Worm (Caenorhabditis elegans) whole organism, L1 larva: ENCODE data around the gene F54D5.15.
A peak's percentile ranks its signal among the peaks of the same experiment; 100 is the strongest.

ENCODE experiments used
- C04F5.9 ChIP-seq: sonication (generic microtip); optimal IDR thresholded peaks from 2 replicates; lab custom pipeline; 2016; ENCODE audit warnings: missing genetic modification characterization, missing compliant biosample characterization
- C16A3.4 ChIP-seq: fragments of 150-350 bp; optimal IDR thresholded peaks from 2 replicates; lab custom pipeline; 2014; ENCODE audit warnings: missing biosample characterization, missing genetic modification characterization
- C34B4.2 ChIP-seq: sonication (generic microtip); optimal IDR thresholded peaks from 2 replicates; lab custom pipeline; 2017; ENCODE audit warnings: mild to moderate bottlenecking, missing genetic modification characterization, missing compliant biosample characterization
- F16B12.6 ChIP-seq: fragments of 150-350 bp; optimal IDR thresholded peaks from 2 replicates; lab custom pipeline; 2014; ENCODE audit warnings: missing biosample characterization, missing genetic modification characterization
- aha-1 ChIP-seq: fragments of 150-350 bp; optimal IDR thresholded peaks from 2 replicates; lab custom pipeline; 2014; ENCODE audit warnings: missing biosample characterization, missing genetic modification characterization
- alr-1 ChIP-seq: fragments of 200-800 bp; sonication (Bioruptor generic); optimal IDR thresholded peaks from 2 replicates; lab custom pipeline; 2018; ENCODE audit warnings: borderline replicate concordance, mild to moderate bottlenecking, missing genetic modification characterization, missing compliant biosample characterization
- ama-1 ChIP-seq: fragments of 150-350 bp; optimal IDR thresholded peaks from 2 replicates; lab custom pipeline; 2014
- ceh-8 ChIP-seq: fragments of 200-800 bp; sonication (Bioruptor generic); optimal IDR thresholded peaks from 2 replicates; lab custom pipeline; 2018; ENCODE audit warnings: mild to moderate bottlenecking, missing genetic modification characterization, moderate library complexity, missing compliant biosample characterization
- ceh-82 ChIP-seq, 3 experiments: fragments of 150-350 bp in 1 of 3; sonication (generic microtip) in 2 of 3; optimal IDR thresholded peaks; 2 replicates each; lab custom pipeline; 2014 to 2017; ENCODE audit warnings: missing biosample characterization in 3 of 3, missing genetic modification characterization in 3 of 3
- ceh-90 ChIP-seq: sonication (generic microtip); optimal IDR thresholded peaks from 2 replicates; lab custom pipeline; 2016; ENCODE audit warnings: missing genetic modification characterization, missing compliant biosample characterization
- ces-1 ChIP-seq: fragments of 150-350 bp; optimal IDR thresholded peaks from 2 replicates; lab custom pipeline; 2014; ENCODE audit warnings: missing biosample characterization, missing genetic modification reagents, missing genetic modification characterization
- dpl-1 ChIP-seq, 3 experiments: fragments of 150-350 bp in 2 of 3; sonication (generic microtip) in 1 of 3; optimal IDR thresholded peaks; 2 replicates each; lab custom pipeline; 2014 to 2017; ENCODE audit warnings: missing biosample characterization in 3 of 3, missing genetic modification characterization in 3 of 3, missing genetic modification reagents in 3 of 3
- efl-1 ChIP-seq, 4 experiments: fragments of 150-350 bp; optimal IDR thresholded peaks in 3 of 4; peaks in 1 of 4; 1 replicate in 1 of 4; 2 replicates in 3 of 4; lab custom pipeline; 2014; ENCODE audit warnings: missing biosample characterization in 2 of 4, missing genetic modification characterization in 2 of 4, missing genetic modification reagents in 2 of 4
- egl-13 ChIP-seq: sonication (generic microtip); optimal IDR thresholded peaks from 2 replicates; lab custom pipeline; 2016; ENCODE audit warnings: missing genotype, missing genetic modification reagents, missing genetic modification characterization, missing compliant biosample characterization
- egl-27 ChIP-seq, 2 experiments: fragments of 150-350 bp in 1 of 2; sonication (generic microtip); optimal IDR thresholded peaks; 3 replicates each; lab custom pipeline; 2017 to 2018; ENCODE audit warnings: missing biosample characterization in 2 of 2, missing genetic modification characterization in 2 of 2, missing genetic modification reagents in 2 of 2
- elt-2 ChIP-seq: sonication (generic microtip); optimal IDR thresholded peaks from 2 replicates; lab custom pipeline; 2016; ENCODE audit warnings: missing genetic modification characterization, mild to moderate bottlenecking, inconsistent platforms, missing compliant biosample characterization, missing genetic modification reagents
- elt-3 ChIP-seq, 6 experiments: fragments of 150-350 bp in 1 of 6; sonication (generic microtip); optimal IDR thresholded peaks; 2 replicates each; lab custom pipeline; 2017 to 2018; ENCODE audit warnings: missing biosample characterization in 6 of 6, missing genetic modification characterization in 6 of 6, inconsistent platforms in 1 of 6
- ets-5 ChIP-seq: fragments of 200-800 bp; sonication (Bioruptor generic); IDR thresholded peaks from 2 replicates; pipeline ENCODE4 v1.3.6; 2022; ENCODE audit warnings: missing genetic modification characterization, missing compliant biosample characterization
- fkh-8 ChIP-seq: sonication (generic microtip); optimal IDR thresholded peaks from 2 replicates; lab custom pipeline; 2016; ENCODE audit warnings: mild to moderate bottlenecking, missing genetic modification characterization, missing compliant biosample characterization
- fos-1 ChIP-seq: fragments of 150-350 bp; optimal IDR thresholded peaks from 2 replicates; lab custom pipeline; 2014; ENCODE audit warnings: missing biosample characterization, missing genetic modification characterization
- grh-1 ChIP-seq: fragments of 200-800 bp; sonication (Bioruptor generic); IDR thresholded peaks from 2 replicates; pipeline ENCODE4 v1.3.6; 2022; ENCODE audit warnings: missing genetic modification reagents, missing genetic modification characterization, missing compliant biosample characterization
- hlh-4 ChIP-seq: sonication (generic microtip); optimal IDR thresholded peaks from 2 replicates; lab custom pipeline; 2016; ENCODE audit warnings: mild to moderate bottlenecking, missing genetic modification characterization, missing compliant biosample characterization
- irx-1 ChIP-seq: sonication (generic microtip); optimal IDR thresholded peaks from 2 replicates; lab custom pipeline; 2016; ENCODE audit warnings: missing genetic modification characterization, missing compliant biosample characterization
- lin-15B ChIP-seq: fragments of 150-350 bp; sonication (generic microtip); optimal IDR thresholded peaks from 3 replicates; lab custom pipeline; 2014; ENCODE audit warnings: missing biosample characterization, missing genetic modification characterization
- lin-35 ChIP-seq, 2 experiments: fragments of 150-350 bp; optimal IDR thresholded peaks; 2 replicates each; lab custom pipeline; 2014; ENCODE audit warnings: missing biosample characterization in 2 of 2, missing genetic modification characterization in 2 of 2, missing genetic modification reagents in 2 of 2
- mab-9 ChIP-seq: fragments of 200-800 bp; sonication (Bioruptor generic); IDR thresholded peaks from 2 replicates; pipeline ENCODE4 v1.3.6; 2022; ENCODE audit warnings: missing genetic modification reagents, missing genetic modification characterization, missing compliant biosample characterization
- mdl-1 ChIP-seq, 2 experiments: fragments of 150-350 bp; optimal IDR thresholded peaks; 2 replicates each; lab custom pipeline; 2014 to 2017; ENCODE audit warnings: missing biosample characterization in 2 of 2, missing genetic modification characterization in 2 of 2, inconsistent platforms in 1 of 2
- nhr-11 ChIP-seq: fragments of 150-350 bp; optimal IDR thresholded peaks from 2 replicates; lab custom pipeline; 2014; ENCODE audit warnings: missing biosample characterization, missing genetic modification characterization
- nhr-12 ChIP-seq: sonication (generic microtip); optimal IDR thresholded peaks from 2 replicates; lab custom pipeline; 2017; ENCODE audit warnings: missing biosample characterization, missing genetic modification characterization
- nhr-19 ChIP-seq: fragments of 200-800 bp; sonication (Bioruptor generic); conservative IDR thresholded peaks from 2 replicates; pipeline ENCODE4 v1.3.6; 2022; ENCODE audit warnings: missing genetic modification characterization, missing compliant biosample characterization
- nhr-20 ChIP-seq: sonication (generic microtip); optimal IDR thresholded peaks from 2 replicates; lab custom pipeline; 2016; ENCODE audit warnings: mild to moderate bottlenecking, missing genetic modification characterization, missing compliant biosample characterization
- nhr-237 ChIP-seq: fragments of 150-350 bp; optimal IDR thresholded peaks from 2 replicates; lab custom pipeline; 2014; ENCODE audit warnings: missing biosample characterization, missing genetic modification characterization
- nhr-28 ChIP-seq: fragments of 150-350 bp; optimal IDR thresholded peaks from 2 replicates; lab custom pipeline; 2014; ENCODE audit warnings: missing biosample characterization, missing genetic modification characterization
- nhr-47 ChIP-seq: sonication (generic microtip); optimal IDR thresholded peaks from 2 replicates; lab custom pipeline; 2016; ENCODE audit warnings: mild to moderate bottlenecking, missing genetic modification characterization, moderate library complexity, missing compliant biosample characterization
- nhr-76 ChIP-seq: sonication (generic microtip); optimal IDR thresholded peaks from 2 replicates; lab custom pipeline; 2017; ENCODE audit warnings: missing biosample characterization, missing genetic modification characterization
- nhr-77 ChIP-seq: fragments of 150-350 bp; optimal IDR thresholded peaks from 2 replicates; lab custom pipeline; 2014; ENCODE audit warnings: missing biosample characterization, missing genetic modification characterization
- nhr-85 ChIP-seq: sonication (generic microtip); peaks from one replicate; lab custom pipeline; 2016; ENCODE audit warnings: missing genetic modification characterization, inconsistent platforms, missing compliant biosample characterization
- nhr-90 ChIP-seq: sonication (generic microtip); optimal IDR thresholded peaks from 2 replicates; lab custom pipeline; 2016; ENCODE audit warnings: mild to moderate bottlenecking, missing genetic modification characterization, missing compliant biosample characterization; ENCODE audit not compliant: poor library complexity
- rnt-1 ChIP-seq: sonication (generic microtip); optimal IDR thresholded peaks from 2 replicates; lab custom pipeline; 2016; ENCODE audit warnings: mild to moderate bottlenecking, missing genetic modification characterization, moderate library complexity, missing compliant biosample characterization
- skn-1 ChIP-seq: fragments of 150-350 bp; optimal IDR thresholded peaks from 2 replicates; lab custom pipeline; 2014; ENCODE audit warnings: missing biosample characterization, missing genetic modification characterization
- snu-23 ChIP-seq: sonication (generic microtip); optimal IDR thresholded peaks from 2 replicates; lab custom pipeline; 2016; ENCODE audit warnings: missing genetic modification characterization, missing compliant biosample characterization
- sptf-1 ChIP-seq: fragments of 150-350 bp; optimal IDR thresholded peaks from 2 replicates; lab custom pipeline; 2014; ENCODE audit warnings: missing biosample characterization, missing genetic modification characterization
- swsn-7 ChIP-seq: sonication (generic microtip); optimal IDR thresholded peaks from 2 replicates; lab custom pipeline; 2016; ENCODE audit warnings: missing genetic modification characterization, missing compliant biosample characterization
- tbx-2 ChIP-seq: sonication (generic microtip); optimal IDR thresholded peaks from 2 replicates; lab custom pipeline; 2016; ENCODE audit warnings: missing genetic modification characterization, missing compliant biosample characterization
- tlp-1 ChIP-seq: fragments of 150-350 bp; optimal IDR thresholded peaks from 2 replicates; lab custom pipeline; 2014; ENCODE audit warnings: missing biosample characterization, missing genetic modification characterization
- unc-130 ChIP-seq: fragments of 150-350 bp; optimal IDR thresholded peaks from 2 replicates; lab custom pipeline; 2017; ENCODE audit warnings: missing biosample characterization, missing genetic modification characterization, inconsistent platforms
- unc-30 ChIP-seq: sonication (generic microtip); optimal IDR thresholded peaks from 2 replicates; lab custom pipeline; 2017; ENCODE audit warnings: missing biosample characterization, missing genetic modification characterization
- unc-62 ChIP-seq: fragments of 150-350 bp; optimal IDR thresholded peaks from 2 replicates; lab custom pipeline; 2014; ENCODE audit warnings: missing biosample characterization, missing genetic modification reagents, missing genetic modification characterization
- unc-86 ChIP-seq: sonication (generic microtip); optimal IDR thresholded peaks from 2 replicates; lab custom pipeline; 2016; ENCODE audit warnings: missing genetic modification characterization, missing compliant biosample characterization
- zip-4 ChIP-seq: fragments of 200-800 bp; sonication (Bioruptor generic); optimal IDR thresholded peaks from 2 replicates; lab custom pipeline; 2018; ENCODE audit warnings: mild to moderate bottlenecking, missing genetic modification characterization, moderate library complexity, missing compliant biosample characterization
- ztf-11 ChIP-seq, 2 experiments: sonication (generic microtip); optimal IDR thresholded peaks; 2 replicates each; lab custom pipeline; 2016 to 2017; ENCODE audit warnings: missing genetic modification characterization in 2 of 2, missing biosample characterization in 1 of 2, missing compliant biosample characterization in 1 of 2
- ztf-4 ChIP-seq: fragments of 150-350 bp; optimal IDR thresholded peaks from 2 replicates; lab custom pipeline; 2014; ENCODE audit warnings: missing biosample characterization, missing genetic modification characterization

The F54D5.15 gene

DNA sequence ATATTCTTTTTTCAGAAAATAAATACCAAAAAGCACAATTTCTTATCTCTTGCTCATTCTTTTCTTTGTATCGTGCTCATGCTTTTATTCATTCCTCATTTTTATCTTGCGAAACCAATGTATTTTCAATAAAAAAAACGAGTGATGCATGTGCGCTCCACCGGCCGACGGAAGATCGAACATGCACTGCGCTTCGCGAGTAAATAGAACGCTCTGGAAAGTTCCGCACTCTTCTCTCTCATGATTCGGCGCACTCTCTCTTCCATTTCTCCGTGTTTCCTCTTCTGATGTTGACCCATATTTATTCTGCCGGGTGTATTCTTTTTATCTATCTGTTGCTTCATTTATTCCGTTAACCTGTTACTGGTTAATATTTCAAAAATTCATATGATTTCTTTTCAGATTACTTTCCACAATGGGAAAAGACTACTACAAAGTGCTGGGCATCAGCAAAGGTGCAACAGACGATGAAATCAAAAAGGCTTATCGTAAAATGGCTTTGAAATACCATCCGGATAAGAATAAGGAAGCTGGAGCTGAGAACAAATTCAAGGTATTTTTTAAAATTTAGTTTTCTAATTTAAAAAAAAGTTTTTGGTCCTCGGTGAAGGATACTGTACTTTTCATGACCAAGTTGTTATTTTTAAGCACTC lies 18.6 kb downstream of the F54D5.15 start, which contains the start of gene dnj-13 (continued):
- TF ChIP-seq efl-1 (optimal IDR thresholded peaks at IDR 0.05; lab: Kevin White, UChicago) (peak; percentile 80 to 83), efl-1 (GFP tag; optimal IDR thresholded peaks at IDR 0.05 in 1 of 2; lab: Kevin White, UChicago) (peak; percentile 75 to 98), sptf-1 (tag; lab: Kevin White, UChicago) (no peak), nhr-77 (peak; percentile 91), C04F5.9 (tag; lab: Kevin White, UChicago) (peak; percentile 86), ceh-82 (tag; optimal IDR thresholded peaks at IDR 0.05; lab: Kevin White, UChicago) (peak; percentile 92 to 97 (median 94)), tbx-2 (tag; lab: Kevin White, UChicago) (peak; percentile 95), nhr-12 (tag; lab: Kevin White, UChicago) (no peak), F16B12.6 (peak; percentile 27), ceh-90 (tag; lab: Kevin White, UChicago) (peak; percentile 30), mdl-1 (tag; optimal IDR thresholded peaks at IDR 0.05; lab: Kevin White, UChicago) (peak in 1 of 2 experiments; percentile 92), ces-1 (GFP tag; lab: Kevin White, UChicago) (no peak), tlp-1 (peak; percentile 45), lin-35 (GFP tag; optimal IDR thresholded peaks at IDR 0.05; lab: Kevin White, UChicago) (peak; percentile 85 to 89), lin-15B (tag; lab: Kevin White, UChicago) (peak; percentile 84), fos-1 (peak; percentile 85), skn-1 (peak; percentile 93), nhr-11 (tag; lab: Kevin White, UChicago) (peak; percentile 78), dpl-1 (GFP tag; optimal IDR thresholded peaks at IDR 0.05; lab: Kevin White, UChicago) (peak; percentile 74 to 81 (median 79)), elt-3 (tag; optimal IDR thresholded peaks at IDR 0.05; lab: Kevin White, UChicago) (peak in 3 of 6 experiments; percentile 79 to 93 (median 85)), irx-1 (tag; lab: Kevin White, UChicago) (peak; percentile 93), nhr-76 (tag; lab: Kevin White, UChicago) (peak; percentile 64), zip-4 (GFP tag; lab: Kevin White, UChicago) (peak; percentile 93), hlh-4 (tag; lab: Kevin White, UChicago) (no peak), ets-5 (GFP tag; lab: Robert Waterston, UW) (no peak), C34B4.2 (tag; lab: Kevin White, UChicago) (peak; percentile 50), rnt-1 (peak; percentile 88), nhr-19 (peak; percentile 97), snu-23 (GFP tag; lab: Kevin White, UChicago) (peak; percentile 100), nhr-90 (tag; lab: Kevin White, UChicago) (peak; percentile 98), fkh-8 (tag; lab: Kevin White, UChicago) (peak; percentile 99), elt-2 (peak; percentile 87), ama-1 (lab: Kevin White, UChicago) (peak; percentile 0), unc-30 (tag; lab: Kevin White, UChicago) (peak; percentile 10), nhr-85 (tag; lab: Kevin White, UChicago) (peak; percentile 98), unc-62 (GFP tag; lab: Kevin White, UChicago) (no peak), egl-13 (tag; lab: Kevin White, UChicago) (peak; percentile 98), swsn-7 (tag; lab: Kevin White, UChicago) (peak; percentile 99), nhr-20 (tag; lab: Kevin White, UChicago) (peak; percentile 99), alr-1 (tag; lab: Kevin White, UChicago) (no peak)
- TF ChIP-seq, all 84 proteins: peak for 68

DNA sequence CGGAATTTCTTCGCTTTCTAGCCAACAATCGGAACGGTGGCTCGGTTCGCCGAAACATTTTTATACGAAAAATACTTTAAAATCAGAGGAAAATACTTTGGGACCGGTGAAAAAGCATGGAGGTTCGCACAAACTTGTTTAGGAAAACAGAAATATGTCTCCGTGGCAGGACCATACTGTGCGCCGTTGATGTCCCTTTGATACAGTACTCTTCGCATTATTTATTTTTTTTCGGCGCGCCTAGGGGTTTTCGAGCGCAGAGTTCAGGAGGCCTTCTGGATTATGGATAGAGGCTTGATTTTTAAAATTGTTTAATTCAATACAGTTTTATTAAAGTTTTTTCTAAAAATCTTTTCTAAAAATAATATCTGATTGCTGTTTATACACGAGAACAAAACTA lies 19.3 kb downstream of the F54D5.15 start, which contains the start of gene F54D5.9:
TSS of gene F54D5.9 (minus strand) at position 115 of the 400 bp plus-strand sequence.
- no peak for TF ChIP-seq zip-4 (GFP tag; lab: Kevin White, UChicago)
- TF ChIP-seq F16B12.6: no peak
- no peak for TF ChIP-seq nhr-237 (tag; lab: Kevin White, UChicago)
- TF ChIP-seq ztf-4: no peak
- TF ChIP-seq C16A3.4 (tag; lab: Kevin White, UChicago): no peak
- TF ChIP-seq sptf-1 (tag; lab: Kevin White, UChicago): no peak
- TF ChIP-seq mab-9 (GFP tag; lab: Robert Waterston, UW): no peak
- no peak for TF ChIP-seq ceh-8
- no peak for TF ChIP-seq nhr-85 (tag; lab: Kevin White, UChicago)
- TF ChIP-seq aha-1 (tag; lab: Kevin White, UChicago): no peak
- no peak for TF ChIP-seq unc-86 (tag; lab: Kevin White, UChicago)
- TF ChIP-seq nhr-28 (tag; lab: Kevin White, UChicago): no peak
- TF ChIP-seq egl-27 (tag; optimal IDR thresholded peaks at IDR 0.05; lab: Kevin White, UChicago): no peak
- TF ChIP-seq ztf-11 (tag; optimal IDR thresholded peaks at IDR 0.05; lab: Kevin White, UChicago): no peak
- TF ChIP-seq unc-130 (tag; lab: Kevin White, UChicago): no peak
- no peak for TF ChIP-seq nhr-47 (tag; lab: Kevin White, UChicago)
- no peak for TF ChIP-seq grh-1
